Worm (Caenorhabditis elegans) whole organism, mixed stage, embryonic: ENCODE data around the gene K01A2.6.

Experiments used
- M03D4.4 ChIP-seq: sonication (generic microtip); optimal IDR thresholded peaks from 2 replicates; lab custom pipeline; 2017; ENCODE audit warnings: mild to moderate bottlenecking, missing genetic modification characterization, missing compliant biosample characterization
- bed-3 ChIP-seq: fragments of 200-800 bp; sonication (Bioruptor generic); optimal IDR thresholded peaks from 3 replicates; lab custom pipeline; 2018; ENCODE audit warnings: mild to moderate bottlenecking, missing genetic modification characterization, moderate library complexity, missing compliant biosample characterization
- blmp-1 ChIP-seq: fragments of 150-350 bp; optimal IDR thresholded peaks from 2 replicates; lab custom pipeline; 2014; ENCODE audit warnings: missing biosample characterization, missing genetic modification characterization
- ceh-39 ChIP-seq: fragments of 150-350 bp; optimal IDR thresholded peaks from 2 replicates; lab custom pipeline; 2014; ENCODE audit warnings: missing biosample characterization, missing genetic modification characterization
- ceh-43 ChIP-seq: fragments of 200-800 bp; sonication (Bioruptor generic); optimal IDR thresholded peaks from 2 replicates; lab custom pipeline; 2018; ENCODE audit warnings: mild to moderate bottlenecking, missing genetic modification characterization, moderate library complexity, missing compliant biosample characterization
- ceh-83 ChIP-seq: fragments of 200-800 bp; sonication (Bioruptor generic); optimal IDR thresholded peaks from 2 replicates; lab custom pipeline; 2018; ENCODE audit warnings: mild to moderate bottlenecking, missing genetic modification characterization, missing compliant biosample characterization
- ces-1 ChIP-seq: fragments of 150-350 bp; optimal IDR thresholded peaks from 2 replicates; lab custom pipeline; 2014; ENCODE audit warnings: missing biosample characterization, missing genetic modification reagents, missing genetic modification characterization
- cnd-1 ChIP-seq: fragments of 200-800 bp; sonication (Bioruptor generic); optimal IDR thresholded peaks from 2 replicates; lab custom pipeline; 2018; ENCODE audit warnings: mild to moderate bottlenecking, missing genetic modification characterization, missing compliant biosample characterization
- elt-1 ChIP-seq: sonication (generic microtip); optimal IDR thresholded peaks from 2 replicates; lab custom pipeline; 2017; ENCODE audit warnings: missing genetic modification characterization, mild to moderate bottlenecking, missing compliant biosample characterization, antibody characterized with exemption, moderate library complexity, borderline replicate concordance; ENCODE audit not compliant: insufficient read depth
- elt-3 ChIP-seq: fragments of 150-350 bp; optimal IDR thresholded peaks from 2 replicates; lab custom pipeline; 2014; ENCODE audit warnings: missing biosample characterization, missing genetic modification characterization
- ham-2 ChIP-seq: fragments of 200-800 bp; sonication (Bioruptor generic); optimal IDR thresholded peaks from 2 replicates; lab custom pipeline; 2018; ENCODE audit warnings: mild to moderate bottlenecking, missing genetic modification characterization, missing compliant biosample characterization
- hlh-1 ChIP-seq: fragments of 150-350 bp; optimal IDR thresholded peaks from 2 replicates; lab custom pipeline; 2014; ENCODE audit warnings: missing biosample characterization, missing genetic modification reagents, missing genetic modification characterization
- lin-13 ChIP-seq: fragments of 150-350 bp; optimal IDR thresholded peaks from 2 replicates; lab custom pipeline; 2014; ENCODE audit warnings: missing biosample characterization, missing genetic modification characterization
- lin-32 ChIP-seq: fragments of 200-800 bp; sonication (Bioruptor generic); optimal IDR thresholded peaks from 2 replicates; lab custom pipeline; 2018; ENCODE audit warnings: mild to moderate bottlenecking, missing genetic modification characterization, missing compliant biosample characterization
- lsy-2 ChIP-seq: fragments of 150-350 bp; optimal IDR thresholded peaks from 2 replicates; lab custom pipeline; 2014; ENCODE audit warnings: missing biosample characterization, missing genetic modification characterization
- mab-5 ChIP-seq: fragments of 150-350 bp; optimal IDR thresholded peaks from 2 replicates; lab custom pipeline; 2014; ENCODE audit warnings: missing biosample characterization, missing genetic modification characterization
- mep-1 ChIP-seq: fragments of 150-350 bp; optimal IDR thresholded peaks from 2 replicates; lab custom pipeline; 2017; ENCODE audit warnings: missing biosample characterization, missing genetic modification reagents, missing genetic modification characterization, inconsistent platforms
- nhr-12 ChIP-seq: fragments of 150-350 bp; optimal IDR thresholded peaks from 2 replicates; lab custom pipeline; 2014; ENCODE audit warnings: missing biosample characterization, missing genetic modification characterization
- nhr-2 ChIP-seq: fragments of 150-350 bp; optimal IDR thresholded peaks from 2 replicates; lab custom pipeline; 2014; ENCODE audit warnings: missing biosample characterization, missing genetic modification characterization
- nhr-237 ChIP-seq: fragments of 150-350 bp; optimal IDR thresholded peaks from 2 replicates; lab custom pipeline; 2014; ENCODE audit warnings: missing biosample characterization, missing genetic modification characterization
- nhr-28 ChIP-seq: fragments of 150-350 bp; optimal IDR thresholded peaks from 2 replicates; lab custom pipeline; 2014; ENCODE audit warnings: missing biosample characterization, missing genetic modification characterization
- nhr-76 ChIP-seq: sonication (generic microtip); optimal IDR thresholded peaks from 2 replicates; lab custom pipeline; 2017; ENCODE audit warnings: missing biosample characterization, missing genetic modification characterization
- sem-2 ChIP-seq: fragments of 200-800 bp; sonication (Bioruptor generic); optimal IDR thresholded peaks from 2 replicates; lab custom pipeline; 2018; ENCODE audit warnings: mild to moderate bottlenecking, missing genetic modification characterization, missing compliant biosample characterization
- snpc-4 ChIP-seq: fragments of 150-350 bp; optimal IDR thresholded peaks from 2 replicates; lab custom pipeline; 2014; ENCODE audit warnings: missing biosample characterization, missing genetic modification characterization
- sptf-1 ChIP-seq: sonication (generic microtip); optimal IDR thresholded peaks from 2 replicates; lab custom pipeline; 2017; ENCODE audit warnings: mild to moderate bottlenecking, missing genetic modification characterization, moderate library complexity, missing compliant biosample characterization
- tbx-8 ChIP-seq: fragments of 200-800 bp; sonication (Bioruptor generic); optimal IDR thresholded peaks from 2 replicates; lab custom pipeline; 2018; ENCODE audit warnings: mild to moderate bottlenecking, missing genetic modification characterization, moderate library complexity, missing compliant biosample characterization
- unc-120 ChIP-seq: sonication (generic microtip); optimal IDR thresholded peaks from 2 replicates; lab custom pipeline; 2017; ENCODE audit warnings: missing genetic modification characterization, missing compliant biosample characterization; ENCODE audit not compliant: poor library complexity, severe bottlenecking
- unc-39 ChIP-seq: fragments of 150-350 bp; optimal IDR thresholded peaks from 2 replicates; lab custom pipeline; 2014; ENCODE audit warnings: missing biosample characterization, missing genetic modification characterization
- unc-62 ChIP-seq: fragments of 150-350 bp; optimal IDR thresholded peaks from 2 replicates; lab custom pipeline; 2014; ENCODE audit warnings: missing biosample characterization, missing genetic modification reagents, missing genetic modification characterization
- zip-8 ChIP-seq: fragments of 150-350 bp; optimal IDR thresholded peaks from 2 replicates; lab custom pipeline; 2014; ENCODE audit warnings: missing biosample characterization, missing genetic modification characterization
- ztf-11 ChIP-seq: fragments of 150-350 bp; optimal IDR thresholded peaks from 2 replicates; lab custom pipeline; 2014; ENCODE audit warnings: missing biosample characterization, missing genetic modification characterization

K01A2.6 gene

DNA sequence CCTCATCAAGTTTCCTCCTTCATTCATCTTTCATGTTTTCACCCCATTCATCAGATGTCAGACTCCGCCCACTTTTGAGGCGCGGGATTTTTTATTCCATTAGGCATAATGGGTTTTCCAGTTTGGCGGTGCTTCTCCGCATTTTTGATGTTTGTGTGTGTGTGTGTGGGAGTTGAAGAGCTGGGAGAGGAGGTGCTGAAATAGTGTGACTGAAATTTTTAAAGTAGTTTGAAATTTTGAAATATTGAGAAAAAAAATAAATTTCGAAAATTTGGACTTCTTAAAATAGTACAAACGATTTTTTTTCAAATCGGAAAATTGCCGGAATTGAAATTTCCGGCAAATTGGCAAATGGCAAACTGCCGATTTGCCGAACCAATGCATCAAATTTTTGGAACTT is 36.2 kb upstream of the K01A2.6 start, which contains the start of gene scc-2:
Gene scc-2 (minus strand): TSS at position 101 of the 400 bp plus-strand sequence.
- TF ChIP-seq ceh-43 (GFP tag; lab: Kevin White, UChicago) (no peak), lin-13 (tag; lab: Kevin White, UChicago) (no peak), snpc-4 (tag; lab: Kevin White, UChicago) (no peak), nhr-76 (tag; lab: Kevin White, UChicago) (no peak), M03D4.4 (tag; lab: Kevin White, UChicago) (no peak), nhr-12 (tag; lab: Kevin White, UChicago) (no peak), tbx-8 (GFP tag; lab: Kevin White, UChicago) (no peak), ceh-83 (no peak), unc-62 (GFP tag; lab: Kevin White, UChicago) (no peak), elt-3 (tag; lab: Kevin White, UChicago) (no peak), hlh-1 (tag; lab: Kevin White, UChicago) (no peak), lsy-2 (tag; lab: Kevin White, UChicago) (no peak), zip-8 (tag; lab: Kevin White, UChicago) (no peak), lin-32 (GFP tag; lab: Kevin White, UChicago) (no peak), unc-120 (tag; lab: Kevin White, UChicago) (no peak), mep-1 (tag; lab: Kevin White, UChicago) (no peak), sptf-1 (tag; lab: Kevin White, UChicago) (no peak)

DNA sequence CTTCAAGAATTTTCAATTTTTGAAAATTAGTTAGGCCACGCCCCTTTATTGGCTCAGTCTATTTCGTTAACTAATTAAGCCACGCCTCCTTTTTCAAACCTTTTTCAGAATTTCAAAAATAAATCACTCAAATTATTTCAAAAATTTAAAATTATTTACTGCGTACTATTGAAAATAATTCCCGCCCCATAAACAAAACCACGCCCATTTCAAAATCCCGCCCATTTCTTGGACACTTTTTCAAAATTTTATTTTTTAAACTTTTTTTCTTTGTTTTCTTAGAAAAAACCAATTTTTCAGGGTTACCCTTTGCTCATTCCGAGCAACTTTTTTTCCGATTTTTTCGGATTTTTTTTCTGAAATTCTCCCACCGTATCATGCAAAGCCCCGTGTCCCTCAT is 35.7 kb upstream of the K01A2.6 start, which contains the start of gene B0432.14:
Gene B0432.14 (plus strand): TSS at position 301 of the 400 bp plus-strand sequence.
- TF ChIP-seq ceh-43 (GFP tag; lab: Kevin White, UChicago): no peak
- TF ChIP-seq nhr-28: no peak
- no peak for TF ChIP-seq nhr-2 (tag; lab: Kevin White, UChicago)
- no peak for TF ChIP-seq nhr-76 (tag; lab: Kevin White, UChicago)
- TF ChIP-seq sptf-1 (tag; lab: Kevin White, UChicago): no peak
- no peak for TF ChIP-seq elt-1
- no peak for TF ChIP-seq ces-1 (GFP tag; lab: Kevin White, UChicago)
- no peak for TF ChIP-seq mep-1 (tag; lab: Kevin White, UChicago)
- TF ChIP-seq elt-3 (tag; lab: Kevin White, UChicago): no peak
- no peak for TF ChIP-seq snpc-4 (tag; lab: Kevin White, UChicago)
- TF ChIP-seq ceh-83: no peak
- TF ChIP-seq nhr-237 (tag; lab: Kevin White, UChicago): no peak
- no peak for TF ChIP-seq nhr-12 (tag; lab: Kevin White, UChicago)
- TF ChIP-seq blmp-1: no peak
- no peak for TF ChIP-seq bed-3 (GFP tag; lab: Kevin White, UChicago)
- TF ChIP-seq sem-2 (GFP tag; lab: Kevin White, UChicago): no peak
- TF ChIP-seq ham-2 (GFP tag; lab: Kevin White, UChicago): no peak
- TF ChIP-seq ztf-11: no peak
- no peak for TF ChIP-seq cnd-1 (tag; lab: Kevin White, UChicago)
- no peak for TF ChIP-seq lin-32 (GFP tag; lab: Kevin White, UChicago)
- TF ChIP-seq, all 35 proteins: peak for 0

DNA sequence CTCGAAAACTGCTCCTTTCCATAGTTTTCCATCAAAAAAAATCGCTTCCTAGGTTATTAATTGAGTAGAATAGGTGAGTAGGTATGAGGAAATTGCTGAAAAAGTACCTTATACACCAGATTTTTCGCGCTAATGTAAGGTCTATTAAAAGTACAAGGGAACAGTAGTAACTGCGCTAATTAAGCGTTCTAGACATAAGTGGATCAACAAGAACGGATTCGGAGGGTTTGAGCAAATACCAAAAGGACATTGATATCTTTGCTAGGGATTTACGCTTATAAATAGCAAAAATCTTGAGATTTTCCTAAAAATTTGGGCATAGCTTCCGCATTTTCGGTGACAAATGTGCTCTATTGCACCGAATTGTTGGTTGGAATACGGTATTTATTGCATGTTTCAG is 25.9 kb upstream of the K01A2.6 start, which contains the start of gene B0432.7:
Gene B0432.7 (minus strand): TSS at position 101 of the 400 bp plus-strand sequence.
- TF ChIP-seq unc-120 (tag; lab: Kevin White, UChicago) (no peak), ceh-43 (GFP tag; lab: Kevin White, UChicago) (no peak), bed-3 (GFP tag; lab: Kevin White, UChicago) (no peak), snpc-4 (tag; lab: Kevin White, UChicago) (no peak), lin-13 (tag; lab: Kevin White, UChicago) (no peak), unc-39 (tag; lab: Kevin White, UChicago) (no peak), lin-32 (GFP tag; lab: Kevin White, UChicago) (no peak), mab-5 (tag; lab: Kevin White, UChicago) (no peak), ztf-11 (no peak), nhr-76 (tag; lab: Kevin White, UChicago) (no peak), zip-8 (tag; lab: Kevin White, UChicago) (no peak), ceh-39 (tag; lab: Kevin White, UChicago) (no peak), mep-1 (tag; lab: Kevin White, UChicago) (no peak), ham-2 (GFP tag; lab: Kevin White, UChicago) (no peak)

DNA sequence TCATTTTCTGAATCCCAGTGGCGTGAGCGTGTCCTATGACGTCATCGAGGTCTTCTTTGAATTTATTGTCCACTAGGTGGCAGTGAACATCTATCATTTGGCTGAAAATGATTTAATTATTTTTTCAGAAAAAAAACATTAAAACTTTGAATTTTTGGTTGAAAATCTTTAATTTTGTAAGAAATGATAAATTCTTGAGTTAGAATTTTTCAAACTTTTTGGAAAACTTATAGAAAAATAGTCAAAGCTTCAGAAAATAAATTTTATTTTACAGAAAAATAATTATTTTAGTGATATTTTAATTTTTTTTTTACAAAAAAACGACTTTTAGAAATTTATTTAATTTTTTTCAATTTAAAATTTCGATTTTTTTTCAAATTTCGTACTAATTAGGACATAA is 21.1 kb upstream of the K01A2.6 start, which contains the start of gene B0432.8:
Gene B0432.8 (minus strand): TSS at position 101 of the 400 bp plus-strand sequence.
- TF ChIP-seq zip-8 (tag; lab: Kevin White, UChicago): peak; percentile 78
- TF ChIP-seq elt-1: no peak
